Fruit fly (Drosophila melanogaster) whole organism, embryonic: ENCODE results near the gene gce.

Experiments
- Ada2b ChIP-seq: fragments of 200-800 bp; sonication (Bioruptor generic); IDR thresholded peaks from 2 replicates; pipeline ENCODE4 v1.3.6; 2022; ENCODE audit warnings: missing biosample characterization, missing genetic modification characterization
- CG10209 ChIP-seq: fragments of 200-800 bp; sonication (Bioruptor generic); optimal IDR thresholded peaks from 3 replicates; lab custom pipeline; 2017; ENCODE audit warnings: missing biosample characterization, mild to moderate bottlenecking, missing genetic modification characterization, missing genetic modification reagents
- CG10267 ChIP-seq: fragments of 200-800 bp; sonication (Bioruptor generic); optimal IDR thresholded peaks from 2 replicates; lab custom pipeline; 2018; ENCODE audit warnings: missing biosample characterization, mild to moderate bottlenecking, missing genetic modification characterization, moderate library complexity
- CG11504 ChIP-seq: fragments of 200-800 bp; sonication (Bioruptor generic); optimal IDR thresholded peaks from 3 replicates; lab custom pipeline; 2019; ENCODE audit warnings: missing biosample characterization, mild to moderate bottlenecking, missing genetic modification characterization, moderate library complexity
- CG11560 ChIP-seq: fragments of 200-800 bp; sonication (Bioruptor generic); IDR thresholded peaks from 3 replicates; pipeline ENCODE4 v1.3.6; 2022; ENCODE audit warnings: missing biosample characterization, missing genetic modification characterization
- CG12391 ChIP-seq: fragments of 200-800 bp; sonication (Bioruptor generic); optimal IDR thresholded peaks from 3 replicates; lab custom pipeline; 2018; ENCODE audit warnings: missing biosample characterization, mild to moderate bottlenecking, missing genetic modification characterization, moderate library complexity
- CG12659 ChIP-seq: fragments of 200-800 bp; sonication (Bioruptor generic); optimal IDR thresholded peaks from 3 replicates; lab custom pipeline; 2017; ENCODE audit warnings: mild to moderate bottlenecking, missing biosample characterization, missing genetic modification reagents, missing genetic modification characterization
- CG13424 ChIP-seq: fragments of 200-800 bp; sonication (Bioruptor generic); optimal IDR thresholded peaks from 2 replicates; lab custom pipeline; 2019; ENCODE audit warnings: missing biosample characterization, mild to moderate bottlenecking, missing genetic modification characterization, moderate library complexity
- CG15601 ChIP-seq: fragments of 200-800 bp; sonication (Bioruptor generic); optimal IDR thresholded peaks from 3 replicates; lab custom pipeline; 2019; ENCODE audit warnings: missing biosample characterization, mild to moderate bottlenecking, missing genetic modification characterization, moderate library complexity
- CG1603 ChIP-seq: fragments of 200-800 bp; sonication (Bioruptor generic); optimal IDR thresholded peaks from 2 replicates; lab custom pipeline; 2019; ENCODE audit warnings: missing biosample characterization, mild to moderate bottlenecking, missing genetic modification characterization, moderate library complexity
- CG17361 ChIP-seq: fragments of 200-800 bp; sonication (Bioruptor generic); IDR thresholded peaks from 3 replicates; pipeline ENCODE4 v1.3.6; 2022; ENCODE audit warnings: missing biosample characterization, missing genetic modification characterization
- CG18599 ChIP-seq: fragments of 200-800 bp; sonication (Bioruptor generic); optimal IDR thresholded peaks from 3 replicates; lab custom pipeline; 2017; ENCODE audit warnings: missing biosample characterization, missing genetic modification characterization, mild to moderate bottlenecking, moderate library complexity, missing genetic modification reagents
- CG2120 ChIP-seq: fragments of 200-800 bp; sonication (Bioruptor generic); optimal IDR thresholded peaks from 3 replicates; lab custom pipeline; 2016; ENCODE audit warnings: missing biosample characterization, missing genetic modification characterization
- CG2678 ChIP-seq: fragments of 200-800 bp; sonication (Bioruptor generic); optimal IDR thresholded peaks from 3 replicates; lab custom pipeline; 2019; ENCODE audit warnings: missing biosample characterization, mild to moderate bottlenecking, missing genetic modification characterization, moderate library complexity
- CG2712 ChIP-seq: fragments of 200-800 bp; optimal IDR thresholded peaks from 3 replicates; lab custom pipeline; 2019; ENCODE audit warnings: missing biosample characterization, mild to moderate bottlenecking, missing genetic modification characterization, moderate library complexity
- CG31441 ChIP-seq: fragments of 200-800 bp; sonication (Bioruptor generic); IDR thresholded peaks from 2 replicates; pipeline ENCODE4 v1.3.6; 2022; ENCODE audit warnings: missing biosample characterization, missing genetic modification characterization
- CG6254 ChIP-seq: fragments of 200-800 bp; sonication (Bioruptor generic); optimal IDR thresholded peaks from 3 replicates; lab custom pipeline; 2017; ENCODE audit warnings: mild to moderate bottlenecking, missing biosample characterization, missing genetic modification reagents, missing genetic modification characterization
- CG6654 ChIP-seq: fragments of 200-800 bp; sonication (Bioruptor generic); optimal IDR thresholded peaks from 2 replicates; lab custom pipeline; 2017; ENCODE audit warnings: missing biosample characterization, mild to moderate bottlenecking, missing genetic modification characterization
- CG7556 ChIP-seq: fragments of 200-800 bp; sonication (Bioruptor generic); optimal IDR thresholded peaks from 2 replicates; lab custom pipeline; 2017; ENCODE audit warnings: missing biosample characterization, mild to moderate bottlenecking, missing genetic modification characterization
- CG8388 ChIP-seq: fragments of 200-800 bp; sonication (Bioruptor generic); optimal IDR thresholded peaks from 2 replicates; lab custom pipeline; 2019; ENCODE audit warnings: missing biosample characterization, mild to moderate bottlenecking, missing genetic modification characterization, moderate library complexity
- CG9727 ChIP-seq: fragments of 200-800 bp; sonication (Bioruptor generic); optimal IDR thresholded peaks from 3 replicates; lab custom pipeline; 2017; ENCODE audit warnings: missing biosample characterization, mild to moderate bottlenecking, missing genetic modification characterization
- CG9797 ChIP-seq: fragments of 200-800 bp; sonication (Bioruptor generic); optimal IDR thresholded peaks from 3 replicates; lab custom pipeline; 2018; ENCODE audit warnings: missing biosample characterization, mild to moderate bottlenecking, missing genetic modification characterization
- CoRest ChIP-seq: fragments of 200-800 bp; sonication (Bioruptor generic); optimal IDR thresholded peaks from 3 replicates; lab custom pipeline; 2018; ENCODE audit warnings: missing biosample characterization, mild to moderate bottlenecking, missing genetic modification characterization, moderate library complexity
- D ChIP-seq, 2 experiments: fragments of 200-800 bp in 1 of 2; fragments of >200 bp in 1 of 2; sonication (Bioruptor generic) in 1 of 2; optimal IDR thresholded peaks; 2 replicates in 1 of 2; 3 replicates in 1 of 2; lab custom pipeline; 2017; ENCODE audit warnings: mild to moderate bottlenecking in 1 of 2, missing biosample characterization in 1 of 2, missing genetic modification characterization in 1 of 2, missing genetic modification reagents in 1 of 2
- Fer1 ChIP-seq: fragments of 200-800 bp; sonication (Bioruptor generic); optimal IDR thresholded peaks from 2 replicates; lab custom pipeline; 2017; ENCODE audit warnings: missing biosample characterization, mild to moderate bottlenecking, missing genetic modification characterization
- HLH3B ChIP-seq: fragments of 200-800 bp; sonication (Bioruptor generic); IDR thresholded peaks from 2 replicates; pipeline ENCODE4 v1.3.6; 2022; ENCODE audit warnings: missing biosample characterization, missing genetic modification characterization
- HmgZ ChIP-seq: fragments of 200-800 bp; sonication (Bioruptor generic); optimal IDR thresholded peaks from 2 replicates; lab custom pipeline; 2018; ENCODE audit warnings: missing biosample characterization, mild to moderate bottlenecking, missing genetic modification characterization
- Hr39 ChIP-seq: fragments of >200 bp; optimal IDR thresholded peaks from 2 replicates; lab custom pipeline; 2017
- Lhr ChIP-seq: fragments of 200-800 bp; sonication (Bioruptor generic); optimal IDR thresholded peaks from 3 replicates; lab custom pipeline; 2017; ENCODE audit warnings: mild to moderate bottlenecking, missing biosample characterization, missing genetic modification reagents, missing genetic modification characterization
- Oaz ChIP-seq: fragments of 200-800 bp; sonication (Bioruptor generic); IDR thresholded peaks from 2 replicates; pipeline ENCODE4 v1.3.6; 2022; ENCODE audit warnings: missing biosample characterization, missing genetic modification characterization
- Sox100B ChIP-seq: fragments of 200-800 bp; sonication (Bioruptor generic); optimal IDR thresholded peaks from 3 replicates; lab custom pipeline; 2018; ENCODE audit warnings: missing biosample characterization, mild to moderate bottlenecking, missing genetic modification characterization
- Sry-β ChIP-seq: fragments of 200-800 bp; sonication (Bioruptor generic); optimal IDR thresholded peaks from 2 replicates; lab custom pipeline; 2018; ENCODE audit warnings: missing biosample characterization, mild to moderate bottlenecking, missing genetic modification characterization, moderate library complexity
- Ssrp ChIP-seq: fragments of 200-800 bp; sonication (Bioruptor generic); optimal IDR thresholded peaks from 2 replicates; lab custom pipeline; 2018; ENCODE audit warnings: missing biosample characterization, mild to moderate bottlenecking, missing genetic modification characterization, moderate library complexity
- bab2 ChIP-seq: fragments of 200-800 bp; sonication (Bioruptor generic); optimal IDR thresholded peaks from 2 replicates; lab custom pipeline; 2016; ENCODE audit warnings: missing biosample characterization, missing genetic modification characterization
- br ChIP-seq: fragments of >200 bp; optimal IDR thresholded peaks from 2 replicates; lab custom pipeline; 2017
- bsh ChIP-seq, 2 experiments: fragments of 200-800 bp; sonication (Bioruptor generic); optimal IDR thresholded peaks; 2 replicates each; lab custom pipeline; 2017 to 2018; ENCODE audit warnings: mild to moderate bottlenecking in 2 of 2, missing biosample characterization in 2 of 2, missing genetic modification characterization in 2 of 2, moderate library complexity in 1 of 2
- chm ChIP-seq: fragments of 200-800 bp; sonication (Bioruptor generic); IDR thresholded peaks from 2 replicates; pipeline ENCODE4 v1.3.6; 2022; ENCODE audit warnings: missing biosample characterization, missing genetic modification characterization
- dmrt11E ChIP-seq: fragments of 200-800 bp; sonication (Bioruptor generic); optimal IDR thresholded peaks from 3 replicates; lab custom pipeline; 2018; ENCODE audit warnings: missing biosample characterization, mild to moderate bottlenecking, missing genetic modification characterization, moderate library complexity
- exex ChIP-seq: fragments of 200-800 bp; sonication (Bioruptor generic); optimal IDR thresholded peaks from 4 replicates; lab custom pipeline; 2018; ENCODE audit warnings: missing biosample characterization, mild to moderate bottlenecking, missing genetic modification characterization, moderate library complexity
- gce ChIP-seq: fragments of 200-800 bp; sonication (Bioruptor generic); IDR thresholded peaks from 3 replicates; pipeline ENCODE4 v1.3.6; 2022; ENCODE audit warnings: missing biosample characterization, missing genetic modification characterization
- gcm ChIP-seq: fragments of 200-800 bp; sonication (Bioruptor generic); optimal IDR thresholded peaks from 2 replicates; lab custom pipeline; 2019; ENCODE audit warnings: missing biosample characterization, mild to moderate bottlenecking, missing genetic modification characterization, moderate library complexity
- gem ChIP-seq: fragments of 200-800 bp; sonication (Bioruptor generic); optimal IDR thresholded peaks from 2 replicates; lab custom pipeline; 2019; ENCODE audit warnings: missing biosample characterization, mild to moderate bottlenecking, missing genetic modification characterization, moderate library complexity
- grau ChIP-seq: fragments of 200-800 bp; optimal IDR thresholded peaks from 3 replicates; lab custom pipeline; 2019; ENCODE audit warnings: missing biosample characterization, mild to moderate bottlenecking, missing genetic modification characterization, moderate library complexity
- h ChIP-seq: fragments of >200 bp; optimal IDR thresholded peaks from 2 replicates; lab custom pipeline; 2017
- phol ChIP-seq: fragments of 200-800 bp; sonication (Bioruptor generic); optimal IDR thresholded peaks from 3 replicates; lab custom pipeline; 2018; ENCODE audit warnings: missing biosample characterization, mild to moderate bottlenecking, missing genetic modification characterization, moderate library complexity
- prd ChIP-seq, 3 experiments: fragments of >200 bp in 2 of 3; fragments of 200-800 bp in 1 of 3; sonication (Bioruptor generic) in 1 of 3; optimal IDR thresholded peaks in 2 of 3; IDR thresholded peaks in 1 of 3; 2 replicates in 2 of 3; 3 replicates in 1 of 3; pipeline versions ENCODE4 v1.3.6 to Lab custom; 2017 to 2022; ENCODE audit warnings: missing biosample characterization in 1 of 3, missing genetic modification characterization in 1 of 3
- row ChIP-seq: fragments of 200-800 bp; sonication (Bioruptor generic); IDR thresholded peaks from 3 replicates; pipeline ENCODE4 v1.3.6; 2022; ENCODE audit warnings: missing biosample characterization, missing genetic modification characterization
- sens ChIP-seq: fragments of 200-800 bp; sonication (Bioruptor generic); peaks from one replicate; lab custom pipeline; 2016; ENCODE audit warnings: missing biosample characterization, missing genetic modification characterization
- slou ChIP-seq: fragments of 200-800 bp; sonication (Bioruptor generic); optimal IDR thresholded peaks from 3 replicates; lab custom pipeline; 2016; ENCODE audit warnings: missing biosample characterization, missing genetic modification characterization

The gce gene

DNA sequence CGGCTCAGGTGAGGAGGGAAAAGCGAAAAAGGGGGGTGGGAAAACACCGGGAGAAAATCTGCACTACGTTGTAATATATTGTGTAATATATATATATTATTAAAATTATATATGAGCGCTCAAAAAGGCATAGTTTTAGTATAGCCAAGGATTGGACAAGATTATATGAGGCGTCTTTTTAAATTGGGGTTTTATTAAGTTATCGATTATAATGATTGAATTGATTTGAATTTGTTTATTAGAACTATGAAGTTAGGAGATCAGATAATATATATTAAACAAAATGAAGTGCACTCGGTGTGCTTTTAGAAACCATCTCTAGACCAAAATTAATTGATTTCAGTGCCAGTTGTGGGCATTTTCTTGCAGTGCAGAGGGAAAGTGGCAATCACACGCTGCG lies 66.1 kb downstream of the gce start (continued):
- TF ChIP-seq D (optimal IDR thresholded peaks at IDR 0.05; lab: Kevin White, UChicago): no peak
- TF ChIP-seq D (GFP tag; optimal IDR thresholded peaks at IDR 0.05; lab: Kevin White, UChicago): peak; percentile 22
- TF ChIP-seq br (lab: Kevin White, UChicago): no peak
- peak; percentile 11 for TF ChIP-seq dmrt11E (tag; lab: Kevin White, UChicago)
- TF ChIP-seq CG2120 (GFP tag; lab: Kevin White, UChicago): no peak
- no peak for TF ChIP-seq CG9797 (GFP tag; lab: Kevin White, UChicago)
- no peak for TF ChIP-seq CG11560 (tag; lab: Robert Waterston, UW)
- TF ChIP-seq CG9727: peak; percentile 18
- no peak for TF ChIP-seq gcm (GFP tag; lab: Kevin White, UChicago)
- TF ChIP-seq Oaz (GFP tag; lab: Robert Waterston, UW): no peak
- TF ChIP-seq bab2: no peak
- TF ChIP-seq CG18599 (GFP tag; lab: Kevin White, UChicago): no peak
- no peak for TF ChIP-seq chm (GFP tag; lab: Robert Waterston, UW)
- TF ChIP-seq h (lab: Kevin White, UChicago): no peak

DNA sequence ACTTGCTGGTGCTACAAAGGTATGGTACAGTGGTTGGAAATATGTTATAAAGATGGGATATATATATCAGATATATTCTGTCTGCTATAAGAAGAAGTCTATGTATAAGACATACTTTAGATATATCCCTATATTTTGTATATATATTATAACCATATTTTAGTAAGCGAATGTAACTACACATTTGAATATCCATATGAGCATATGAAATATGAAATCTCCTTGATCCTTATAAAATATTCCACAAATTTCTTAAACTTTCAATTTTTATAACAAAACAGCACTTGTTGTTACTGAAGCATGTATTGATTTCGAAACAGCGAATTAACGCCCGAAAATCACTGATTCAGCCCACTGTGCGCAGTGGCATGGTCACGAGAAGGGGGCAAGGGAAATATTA lies 66.9 kb downstream of the gce start:
- TF ChIP-seq CG2678 (tag; lab: Kevin White, UChicago) (peak; percentile 55), exex (tag; lab: Kevin White, UChicago) (no peak), CG31441 (GFP tag; lab: Robert Waterston, UW) (0 out of 2 replicates have a peak, but pooled peaks have one; percentile 8), bsh (GFP tag; optimal IDR thresholded peaks at IDR 0.05; lab: Kevin White, UChicago) (peak in 1 of 2 experiments; percentile 55), prd (optimal IDR thresholded peaks at IDR 0.05; lab: Kevin White, UChicago) (no peak), prd (GFP tag; IDR thresholded peaks at IDR 0.05; lab: Robert Waterston, UW) (0 out of 3 replicates have a peak, but pooled peaks have one; percentile 16), Ada2b (GFP tag; lab: Robert Waterston, UW) (no peak), Sry-β (no peak), CG6254 (GFP tag; lab: Kevin White, UChicago) (peak; percentile 14), CoRest (tag; lab: Kevin White, UChicago) (peak; percentile 45), HmgZ (no peak), CG10267 (peak; percentile 32), CG15601 (tag; lab: Kevin White, UChicago) (peak; percentile 31), CG7556 (GFP tag; lab: Kevin White, UChicago) (peak; percentile 53), row (GFP tag; lab: Robert Waterston, UW) (no peak), CG17361 (GFP tag; lab: Robert Waterston, UW) (peak; percentile 67; the same call in 2 of the 3 replicates), CG12659 (GFP tag; lab: Kevin White, UChicago) (peak; percentile 6), gce (GFP tag; lab: Robert Waterston, UW) (no peak), grau (tag; lab: Kevin White, UChicago) (peak; percentile 43), Hr39 (lab: Kevin White, UChicago) (no peak), Fer1 (GFP tag; lab: Kevin White, UChicago) (peak; percentile 1), CG13424 (tag; lab: Kevin White, UChicago) (peak; percentile 48), CG12391 (tag; lab: Kevin White, UChicago) (peak; percentile 41), CG8388 (peak; percentile 29), CG11504 (tag; lab: Kevin White, UChicago) (peak; percentile 49), gem (tag; lab: Kevin White, UChicago) (peak; percentile 67), CG1603 (tag; lab: Kevin White, UChicago) (peak; percentile 6), Ssrp (tag; lab: Kevin White, UChicago) (peak; percentile 36), CG2712 (peak; percentile 59), Lhr (GFP tag; lab: Kevin White, UChicago) (no peak), phol (tag; lab: Kevin White, UChicago) (peak; percentile 52), slou (no peak), sens (GFP tag; lab: Kevin White, UChicago) (peak; percentile 3), HLH3B (GFP tag; lab: Robert Waterston, UW) (no peak), CG10209 (GFP tag; lab: Kevin White, UChicago) (peak; percentile 13), Sox100B (GFP tag; lab: Kevin White, UChicago) (peak; percentile 48), CG6654 (peak; percentile 28)
